Fruit fly (Drosophila melanogaster): ENCODE measurements around the gene MESR6.

The MESR6 gene

DNA sequence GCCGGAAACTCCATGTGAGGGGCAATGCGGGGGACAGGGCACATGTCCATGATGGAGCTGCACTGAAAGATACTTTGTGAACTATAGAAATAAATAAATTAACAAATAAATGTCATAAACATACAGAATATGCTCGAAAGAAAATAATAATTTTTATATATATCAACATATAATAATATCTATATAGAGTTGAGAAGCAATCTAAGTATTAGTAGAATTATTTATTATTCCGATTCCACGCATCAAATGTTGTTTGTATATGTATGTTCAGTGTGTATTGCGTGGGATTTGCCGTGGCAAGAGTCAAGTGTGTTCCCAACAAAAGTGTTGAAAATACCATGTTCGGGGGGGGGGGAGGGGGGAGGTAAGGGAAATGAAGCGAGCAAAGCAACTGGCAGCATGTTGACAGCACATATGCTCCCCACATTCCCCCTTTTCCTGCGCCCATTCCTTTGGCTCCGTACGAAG, 35.6 kb upstream of the MESR6 start:
- TF ChIP-seq Sp1 (GFP tag; optimal IDR thresholded peaks at IDR 0.05) (peak; percentile 27), HLH106 (tag; optimal IDR thresholded peaks at IDR 0.05) (peak; percentile 30), h (GFP tag; optimal IDR thresholded peaks at IDR 0.05) (peak; percentile 1), usp (GFP tag; optimal IDR thresholded peaks at IDR 0.05) (no peak), Dfd (GFP tag; optimal IDR thresholded peaks at IDR 0.05) (peak; percentile 95), OdsH (GFP tag; optimal IDR thresholded peaks at IDR 0.05) (peak; percentile 24), foxo (GFP tag; optimal IDR thresholded peaks at IDR 0.05) (peak in 1 of 2 experiments; percentile 40), rgr (GFP tag; optimal IDR thresholded peaks at IDR 0.05) (peak; percentile 19), fru (GFP tag; optimal IDR thresholded peaks at IDR 0.05) (no peak), dl (GFP tag; optimal IDR thresholded peaks at IDR 0.05; ENCODE audit: insufficient read depth in 1 of 2, partially characterized antibody in 2 of 2) (no peak), psq (GFP tag; optimal IDR thresholded peaks at IDR 0.05) (peak; percentile 47)

DNA sequence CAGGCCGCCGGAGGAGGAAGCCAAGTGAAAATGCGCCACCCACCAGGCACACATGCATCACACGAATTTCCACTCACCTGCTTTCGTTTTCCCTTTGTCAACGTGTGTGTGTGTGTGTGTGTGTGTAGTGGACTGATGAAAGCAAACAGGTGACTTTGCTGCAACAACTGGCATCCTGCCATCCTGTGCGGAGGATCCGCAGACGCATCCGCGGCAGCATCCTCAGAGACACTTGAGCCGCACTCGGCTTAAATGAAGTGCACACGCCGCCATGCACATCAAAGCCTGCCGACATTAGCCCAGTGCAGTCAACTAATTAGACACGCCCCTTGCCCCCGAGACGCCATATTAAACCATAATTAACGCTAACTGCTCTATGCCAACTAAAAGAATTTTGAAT, 33.6 kb upstream of the MESR6 start:
- TF ChIP-seq h (GFP tag; optimal IDR thresholded peaks at IDR 0.05) (no peak), pan (optimal IDR thresholded peaks at IDR 0.05) (no peak)

DNA sequence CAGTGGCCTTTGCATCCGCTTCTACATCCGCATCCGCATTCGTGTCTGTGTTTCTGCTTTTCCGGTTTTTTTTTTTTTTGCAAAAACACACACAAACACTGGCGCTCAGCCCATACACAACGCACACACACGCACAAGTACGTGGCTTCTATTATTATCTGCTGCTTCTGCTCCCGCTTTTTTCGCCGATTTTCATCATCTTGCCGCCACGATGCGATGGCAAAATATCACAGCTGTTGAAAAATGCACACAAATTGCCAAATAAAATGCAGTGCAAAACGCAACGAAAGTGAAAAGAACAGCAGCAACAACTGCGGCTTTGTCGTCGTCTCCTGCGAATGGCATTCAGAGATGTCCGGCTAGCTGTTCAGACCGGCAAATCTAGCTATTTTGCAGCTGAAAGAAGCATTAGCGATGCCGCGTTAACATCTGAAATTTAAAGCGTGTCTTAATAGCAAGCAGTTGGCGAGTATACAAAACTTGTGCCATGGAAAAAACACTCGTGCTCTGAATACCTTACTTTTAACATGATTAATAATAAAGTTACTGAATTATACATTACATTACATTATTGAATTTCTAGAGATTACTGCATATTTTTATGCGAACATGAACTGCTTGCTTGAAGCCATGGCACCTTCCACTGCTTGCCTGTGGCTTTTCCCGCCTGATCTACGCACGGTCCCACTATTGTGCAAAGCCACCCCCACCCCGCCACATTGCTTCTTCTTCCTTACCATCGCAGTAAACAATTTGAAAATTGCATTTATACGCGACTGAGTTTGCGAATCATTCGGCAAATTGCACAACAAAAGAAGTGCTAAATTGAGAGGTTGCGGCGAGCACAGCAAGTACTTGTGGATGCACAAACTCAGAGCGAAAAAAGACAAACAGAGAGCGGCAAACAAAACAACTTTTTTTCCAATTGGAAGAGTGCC, 29.7 kb upstream of the MESR6 start, which contains the start of the genes Ugt316A1 and Sfxn2:
Ugt316A1 (minus strand) TSS at position 345 of the 938 bp plus-strand sequence.
Sfxn2 (plus strand) TSS at position 694 of the 938 bp plus-strand sequence.
- TF ChIP-seq Abd-B (GFP tag; optimal IDR thresholded peaks at IDR 0.05) (no peak), sv (GFP tag; optimal IDR thresholded peaks at IDR 0.05) (peak; percentile 60), tai (GFP tag; optimal IDR thresholded peaks at IDR 0.05) (peak; percentile 67), ey (GFP tag; optimal IDR thresholded peaks at IDR 0.05) (peak; percentile 31), GATAd (GFP tag; optimal IDR thresholded peaks at IDR 0.05) (no peak), HLH106 (tag; optimal IDR thresholded peaks at IDR 0.05) (peak; percentile 44), Hr78 (GFP tag; optimal IDR thresholded peaks at IDR 0.05) (no peak), N (GFP tag; optimal IDR thresholded peaks at IDR 0.05) (no peak), Mio (GFP tag; optimal IDR thresholded peaks at IDR 0.05) (no peak), brk (GFP tag; optimal IDR thresholded peaks at IDR 0.05) (no peak), fru (GFP tag; optimal IDR thresholded peaks at IDR 0.05) (peak; percentile 50), CG32264 (GFP tag; optimal IDR thresholded peaks at IDR 0.05) (no peak), dl (GFP tag; optimal IDR thresholded peaks at IDR 0.05; ENCODE audit: insufficient read depth in 1 of 2, partially characterized antibody in 2 of 2) (no peak), dsf (GFP tag; optimal IDR thresholded peaks at IDR 0.05; ENCODE audit: borderline replicate concordance) (peak; percentile 2), OdsH (GFP tag; optimal IDR thresholded peaks at IDR 0.05) (no peak), Myc (optimal IDR thresholded peaks at IDR 0.05) (peak; percentile 99), woc (GFP tag; optimal IDR thresholded peaks at IDR 0.05) (peak; percentile 69), usp (GFP tag; optimal IDR thresholded peaks at IDR 0.05) (no peak), jim (GFP tag; optimal IDR thresholded peaks at IDR 0.05) (no peak), CrebA (GFP tag; optimal IDR thresholded peaks at IDR 0.05; ENCODE audit: borderline replicate concordance) (no peak), Dif (GFP tag; optimal IDR thresholded peaks at IDR 0.05; ENCODE audit: partially characterized antibody) (peak; percentile 18), foxo (GFP tag; optimal IDR thresholded peaks at IDR 0.05) (peak in 1 of 2 experiments; percentile 56), Hnf4 (GFP tag; optimal IDR thresholded peaks at IDR 0.05) (peak; percentile 28), pan (optimal IDR thresholded peaks at IDR 0.05) (no peak), Rel (GFP tag; optimal IDR thresholded peaks at IDR 0.05) (no peak), Rel (tag; optimal IDR thresholded peaks at IDR 0.05) (peak; percentile 41), br (GFP tag; optimal IDR thresholded peaks at IDR 0.05) (no peak), lola (GFP tag; optimal IDR thresholded peaks at IDR 0.05) (no peak), CG9705 (GFP tag; optimal IDR thresholded peaks at IDR 0.05) (no peak), dmrt93B (GFP tag; optimal IDR thresholded peaks at IDR 0.05) (no peak), rgr (GFP tag; optimal IDR thresholded peaks at IDR 0.05) (no peak), psq (GFP tag; optimal IDR thresholded peaks at IDR 0.05) (peak; percentile 36), Vsx2 (GFP tag; optimal IDR thresholded peaks at IDR 0.05; ENCODE audit: partially characterized antibody) (no peak), sage (GFP tag; optimal IDR thresholded peaks at IDR 0.05) (no peak), Hr83 (GFP tag; optimal IDR thresholded peaks at IDR 0.05; ENCODE audit: poor library complexity, severe bottlenecking) (peak; percentile 26), Sp1 (GFP tag; optimal IDR thresholded peaks at IDR 0.05) (peak; percentile 53), h (GFP tag; optimal IDR thresholded peaks at IDR 0.05) (peak; percentile 22), Jra (GFP tag; optimal IDR thresholded peaks at IDR 0.05) (peak; percentile 39)
